Fruit fly (Drosophila melanogaster) whole organism, adult: ENCODE results near the gene CG31077.

Source experiments
- CG11617 ChIP-seq: fragments of 200-800 bp; sonication (Bioruptor generic); optimal IDR thresholded peaks from 2 replicates; lab custom pipeline; 2017; ENCODE audit warnings: mild to moderate bottlenecking, missing biosample characterization, missing genetic modification reagents, missing genetic modification characterization
- CG12768 ChIP-seq: fragments of 200-800 bp; sonication (Bioruptor generic); optimal IDR thresholded peaks from 2 replicates; lab custom pipeline; 2017; ENCODE audit warnings: missing biosample characterization, missing genetic modification characterization, mild to moderate bottlenecking, moderate library complexity, missing genetic modification reagents
- CG14711 ChIP-seq: fragments of 200-800 bp; sonication (Bioruptor generic); optimal IDR thresholded peaks from 2 replicates; lab custom pipeline; 2018; ENCODE audit warnings: missing biosample characterization, mild to moderate bottlenecking, missing genetic modification characterization, moderate library complexity
- CG1620 ChIP-seq: fragments of 200-800 bp; sonication (Bioruptor generic); optimal IDR thresholded peaks from 2 replicates; lab custom pipeline; 2016; ENCODE audit warnings: missing biosample characterization, missing genetic modification characterization
- CG33017 ChIP-seq: fragments of 200-800 bp; sonication (Bioruptor generic); optimal IDR thresholded peaks from 2 replicates; lab custom pipeline; 2018; ENCODE audit warnings: missing biosample characterization, mild to moderate bottlenecking, missing genetic modification characterization, moderate library complexity
- CG5204 ChIP-seq: fragments of 200-800 bp; sonication (Bioruptor generic); optimal IDR thresholded peaks from 2 replicates; lab custom pipeline; 2016; ENCODE audit warnings: missing biosample characterization, missing genetic modification characterization
- CG7045 ChIP-seq: fragments of 200-800 bp; sonication (Bioruptor generic); optimal IDR thresholded peaks from 2 replicates; lab custom pipeline; 2017; ENCODE audit warnings: missing biosample characterization, mild to moderate bottlenecking, missing genetic modification characterization
- CG7101 ChIP-seq: fragments of 200-800 bp; sonication (Bioruptor generic); optimal IDR thresholded peaks from 2 replicates; lab custom pipeline; 2018; ENCODE audit warnings: missing biosample characterization, mild to moderate bottlenecking, missing genetic modification characterization, moderate library complexity
- Clk ChIP-seq: fragments of 200-800 bp; sonication (Bioruptor generic); optimal IDR thresholded peaks from 2 replicates; lab custom pipeline; 2017; ENCODE audit warnings: missing biosample characterization, missing genetic modification characterization
- Crg-1 ChIP-seq: fragments of 200-800 bp; sonication (Bioruptor generic); optimal IDR thresholded peaks from 2 replicates; lab custom pipeline; 2016; ENCODE audit warnings: missing biosample characterization, missing genetic modification characterization
- Hr96 ChIP-seq: fragments of 200-800 bp; sonication (Bioruptor generic); optimal IDR thresholded peaks from 2 replicates; lab custom pipeline; 2016; ENCODE audit warnings: missing biosample characterization, missing genetic modification characterization
- Mnt ChIP-seq: fragments of 200-800 bp; sonication (Bioruptor generic); optimal IDR thresholded peaks from 2 replicates; lab custom pipeline; 2016; ENCODE audit warnings: missing biosample characterization, mild to moderate bottlenecking, missing genetic modification characterization
- bab1 ChIP-seq: fragments of 200-800 bp; sonication (Bioruptor generic); optimal IDR thresholded peaks from 3 replicates; lab custom pipeline; 2019; ENCODE audit warnings: missing biosample characterization, mild to moderate bottlenecking, missing genetic modification characterization, moderate library complexity
- cic ChIP-seq: fragments of 200-800 bp; sonication (Bioruptor generic); optimal IDR thresholded peaks from 2 replicates; lab custom pipeline; 2017; ENCODE audit warnings: missing biosample characterization, mild to moderate bottlenecking, missing genetic modification characterization, moderate library complexity
- cnc ChIP-seq, 2 experiments: fragments of >200 bp; optimal IDR thresholded peaks; 2 replicates each; lab custom pipeline; 2017
- kay ChIP-seq: fragments of 200-800 bp; sonication (Bioruptor generic); peaks from one replicate; lab custom pipeline; 2016; ENCODE audit warnings: missing biosample characterization, missing genetic modification characterization, borderline replicate concordance
- ovo ChIP-seq: fragments of 200-800 bp; sonication (Bioruptor generic); optimal IDR thresholded peaks from 2 replicates; lab custom pipeline; 2016; ENCODE audit warnings: missing biosample characterization, missing genetic modification characterization
- pad ChIP-seq: fragments of 200-800 bp; sonication (Bioruptor generic); optimal IDR thresholded peaks from 3 replicates; lab custom pipeline; 2017; ENCODE audit warnings: missing biosample characterization, missing genetic modification characterization, mild to moderate bottlenecking, moderate library complexity, missing genetic modification reagents
- tj ChIP-seq: fragments of 200-800 bp; sonication (Bioruptor generic); optimal IDR thresholded peaks from 3 replicates; lab custom pipeline; 2017; ENCODE audit warnings: missing biosample characterization, mild to moderate bottlenecking, missing genetic modification characterization, moderate library complexity
- toe ChIP-seq: fragments of 200-800 bp; sonication (Bioruptor generic); optimal IDR thresholded peaks from 2 replicates; lab custom pipeline; 2016; ENCODE audit warnings: missing biosample characterization, missing genetic modification characterization

The CG31077 gene

dm6 chr3R:26999452-26999851 is at the start of gene CG31077:
Gene CG31077 (plus strand): TSS chr3R:26999752.
- TF ChIP-seq bab1 (GFP tag; lab: Kevin White, UChicago) (no peak), toe (GFP tag; lab: Kevin White, UChicago) (no peak), CG11617 (no peak), CG7045 (no peak), pad (no peak)

- TF ChIP-seq CG7101 (tag; lab: Kevin White, UChicago) = no peak
- TF ChIP-seq pad = no peak
- TF ChIP-seq kay (GFP tag; lab: Kevin White, UChicago) = no peak
- TF ChIP-seq bab1 (GFP tag; lab: Kevin White, UChicago) = no peak
- TF ChIP-seq CG14711 (tag; lab: Kevin White, UChicago) = no peak
- no peak for TF ChIP-seq Clk
- TF ChIP-seq CG1620 (GFP tag; lab: Kevin White, UChicago) = no peak
- TF ChIP-seq toe (GFP tag; lab: Kevin White, UChicago) = no peak
These were observed 47.2 kb upstream of the CG31077 start for dm6 chr3R:26952200-26952856.

- TF ChIP-seq CG12768 (no peak), CG5204 (GFP tag; lab: Kevin White, UChicago) (no peak), bab1 (GFP tag; lab: Kevin White, UChicago) (no peak), cnc (optimal IDR thresholded peaks at IDR 0.05; lab: Kevin White, UChicago) (no peak), CG11617 (no peak), toe (GFP tag; lab: Kevin White, UChicago) (no peak), Hr96 (no peak), ovo (GFP tag; lab: Kevin White, UChicago) (no peak), Clk (no peak), CG7101 (tag; lab: Kevin White, UChicago) (no peak), kay (GFP tag; lab: Kevin White, UChicago) (no peak), CG1620 (GFP tag; lab: Kevin White, UChicago) (no peak), pad (no peak), tj (GFP tag; lab: Kevin White, UChicago) (no peak), CG7045 (no peak), CG14711 (tag; lab: Kevin White, UChicago) (no peak), CG33017 (tag; lab: Kevin White, UChicago) (no peak)
These were observed 46.6 kb upstream of the CG31077 start for dm6 chr3R:26952857-26953477.

DNA sequence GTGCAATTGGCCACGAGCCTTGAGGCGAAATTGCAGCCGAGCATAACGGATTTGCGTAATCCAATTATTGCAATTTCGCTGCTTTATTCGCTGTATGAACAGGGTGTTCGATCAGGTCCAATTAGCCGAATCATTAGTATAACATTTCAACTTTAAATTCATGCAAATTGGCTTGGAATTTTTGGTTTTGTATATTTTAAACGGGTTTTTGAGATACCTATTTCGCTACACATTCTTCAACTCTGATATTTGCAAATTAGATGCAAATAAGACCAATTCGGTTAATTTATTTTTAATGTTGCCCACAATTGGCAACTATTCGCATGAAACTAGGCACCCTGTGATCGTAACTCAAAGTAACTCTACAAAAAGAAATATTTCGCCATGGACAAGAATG is 46.1 kb upstream of the CG31077 start:
- peak; percentile 35 for TF ChIP-seq Mnt (GFP tag; lab: Kevin White, UChicago)
- peak; percentile 45 for TF ChIP-seq toe (GFP tag; lab: Kevin White, UChicago)
- peak; percentile 80 for TF ChIP-seq Hr96
- TF ChIP-seq cic (GFP tag; lab: Kevin White, UChicago) = no peak
- peak; percentile 82 for TF ChIP-seq CG7101 (tag; lab: Kevin White, UChicago)
- peak; percentile 35 for TF ChIP-seq CG7045
- peak; percentile 85 for TF ChIP-seq CG14711 (tag; lab: Kevin White, UChicago)
- no peak for TF ChIP-seq cnc (optimal IDR thresholded peaks at IDR 0.05; lab: Kevin White, UChicago)
- TF ChIP-seq CG33017 (tag; lab: Kevin White, UChicago) = peak; percentile 40
- no peak for TF ChIP-seq ovo (GFP tag; lab: Kevin White, UChicago)
- peak; percentile 91 for TF ChIP-seq Crg-1
- peak; percentile 48 for TF ChIP-seq CG5204 (GFP tag; lab: Kevin White, UChicago)
- no peak for TF ChIP-seq kay (GFP tag; lab: Kevin White, UChicago)
- TF ChIP-seq CG11617 = peak; percentile 51
- TF ChIP-seq CG12768 = no peak
- TF ChIP-seq bab1 (GFP tag; lab: Kevin White, UChicago) = peak; percentile 99
- peak; percentile 73 for TF ChIP-seq pad
- TF ChIP-seq tj (GFP tag; lab: Kevin White, UChicago) = peak; percentile 70
- TF ChIP-seq Clk = peak; percentile 35
- peak; percentile 92 for TF ChIP-seq CG1620 (GFP tag; lab: Kevin White, UChicago)

- no peak for TF ChIP-seq Crg-1
- no peak for TF ChIP-seq bab1 (GFP tag; lab: Kevin White, UChicago)
- peak; percentile 72 for TF ChIP-seq CG14711 (tag; lab: Kevin White, UChicago)
- no peak for TF ChIP-seq kay (GFP tag; lab: Kevin White, UChicago)
- TF ChIP-seq Mnt (GFP tag; lab: Kevin White, UChicago) = no peak
- TF ChIP-seq tj (GFP tag; lab: Kevin White, UChicago) = peak; percentile 33
- TF ChIP-seq Clk = no peak
- peak; percentile 35 for TF ChIP-seq CG7101 (tag; lab: Kevin White, UChicago)
- TF ChIP-seq toe (GFP tag; lab: Kevin White, UChicago) = no peak
- no peak for TF ChIP-seq ovo (GFP tag; lab: Kevin White, UChicago)
- TF ChIP-seq cnc (optimal IDR thresholded peaks at IDR 0.05; lab: Kevin White, UChicago) = no peak
- no peak for TF ChIP-seq CG33017 (tag; lab: Kevin White, UChicago)
- TF ChIP-seq pad = peak; percentile 4
- TF ChIP-seq cic (GFP tag; lab: Kevin White, UChicago) = no peak
These were observed 45.4 kb upstream of the CG31077 start for dm6 chr3R:26954020-26954672.

dm6 chr3R:26955527-26955926 is 44.0 kb upstream of the CG31077 start:
- TF ChIP-seq kay (GFP tag; lab: Kevin White, UChicago) (no peak), Mnt (GFP tag; lab: Kevin White, UChicago) (no peak), Clk (no peak), CG7045 (no peak), cic (GFP tag; lab: Kevin White, UChicago) (no peak), pad (no peak), bab1 (GFP tag; lab: Kevin White, UChicago) (no peak), CG12768 (no peak)
